Worm (Caenorhabditis elegans) whole organism, young adult: ENCODE data around the gene nhr-156.

ENCODE experiments used
- B0019.2 ChIP-seq: fragments of 200-800 bp; sonication (Bioruptor generic); conservative IDR thresholded peaks from 2 replicates; pipeline ENCODE4 v1.3.6; 2022; ENCODE audit warnings: missing genetic modification reagents, missing genetic modification characterization, missing compliant biosample characterization
- B0035.1 ChIP-seq: sonication (generic microtip); optimal IDR thresholded peaks from 2 replicates; lab custom pipeline; 2016; ENCODE audit warnings: missing genetic modification characterization, mild to moderate bottlenecking, missing compliant biosample characterization, missing genotype, missing genetic modification reagents
- B0336.3 ChIP-seq: fragments of 200-800 bp; sonication (Bioruptor generic); IDR thresholded peaks from 2 replicates; pipeline ENCODE4 v1.3.6; 2022; ENCODE audit warnings: missing genetic modification characterization, missing compliant biosample characterization
- C06A6.2 ChIP-seq: fragments of 200-800 bp; sonication (Bioruptor generic); conservative IDR thresholded peaks from 2 replicates; pipeline ENCODE4 v1.3.6; 2022; ENCODE audit warnings: missing genetic modification characterization, missing compliant biosample characterization
- F57A8.1 ChIP-seq: fragments of 200-800 bp; sonication (Bioruptor generic); optimal IDR thresholded peaks from 2 replicates; lab custom pipeline; 2018; ENCODE audit warnings: mild to moderate bottlenecking, missing genetic modification characterization, moderate library complexity, missing compliant biosample characterization
- F57C9.4 ChIP-seq: sonication (generic microtip); optimal IDR thresholded peaks from 2 replicates; lab custom pipeline; 2017; ENCODE audit warnings: mild to moderate bottlenecking, missing genetic modification characterization, missing compliant biosample characterization
- K11D2.4 ChIP-seq: fragments of 200-800 bp; sonication (Bioruptor generic); IDR thresholded peaks from 2 replicates; pipeline ENCODE4 v1.3.6; 2022; ENCODE audit warnings: missing genetic modification reagents, missing genetic modification characterization, missing compliant biosample characterization
- Y53G8AR.9 ChIP-seq: fragments of 200-800 bp; sonication (Bioruptor generic); conservative IDR thresholded peaks from 2 replicates; pipeline ENCODE4 v1.3.6; 2022; ENCODE audit warnings: missing genetic modification reagents, missing genetic modification characterization, missing compliant biosample characterization
- Y95B8A.8 ChIP-seq: fragments of 200-800 bp; sonication (Bioruptor generic); IDR thresholded peaks from 2 replicates; pipeline ENCODE4 v1.3.6; 2022; ENCODE audit warnings: missing genetic modification reagents, missing genetic modification characterization, missing compliant biosample characterization
- ama-1 ChIP-seq, 3 experiments: fragments of 150-350 bp in 1 of 3; sonication (generic microtip) in 2 of 3; optimal IDR thresholded peaks; 2 replicates each; lab custom pipeline; 2014 to 2018; ENCODE audit warnings: missing biosample characterization in 2 of 3, missing genetic modification characterization in 2 of 3, missing genetic modification reagents in 2 of 3
- aptf-3 ChIP-seq: fragments of 200-800 bp; sonication (Bioruptor generic); IDR thresholded peaks from 2 replicates; pipeline ENCODE4 v1.3.6; 2022; ENCODE audit warnings: missing genetic modification characterization, missing compliant biosample characterization
- athp-1 ChIP-seq: sonication (generic microtip); optimal IDR thresholded peaks from 2 replicates; lab custom pipeline; 2017; ENCODE audit warnings: mild to moderate bottlenecking, missing genetic modification characterization, missing compliant biosample characterization
- cebp-2 ChIP-seq: fragments of 200-800 bp; sonication (Bioruptor generic); IDR thresholded peaks from 2 replicates; pipeline ENCODE4 v1.3.6; 2022; ENCODE audit warnings: missing genetic modification characterization, missing compliant biosample characterization
- ceh-27 ChIP-seq: fragments of 200-800 bp; sonication (Bioruptor generic); optimal IDR thresholded peaks from 2 replicates; lab custom pipeline; 2018; ENCODE audit warnings: mild to moderate bottlenecking, missing genetic modification characterization, moderate library complexity, missing compliant biosample characterization
- ceh-79 ChIP-seq: sonication (generic microtip); optimal IDR thresholded peaks from 2 replicates; lab custom pipeline; 2017; ENCODE audit warnings: mild to moderate bottlenecking, missing genetic modification characterization, missing compliant biosample characterization
- dpff-1 ChIP-seq: sonication (generic microtip); optimal IDR thresholded peaks from 2 replicates; lab custom pipeline; 2017; ENCODE audit warnings: mild to moderate bottlenecking, missing genetic modification characterization, missing compliant biosample characterization
- dpl-1 ChIP-seq: fragments of 150-350 bp; optimal IDR thresholded peaks from 2 replicates; lab custom pipeline; 2014; ENCODE audit warnings: missing biosample characterization, missing genetic modification reagents, missing genetic modification characterization
- efl-1 ChIP-seq: fragments of 150-350 bp; optimal IDR thresholded peaks from 2 replicates; lab custom pipeline; 2014; ENCODE audit warnings: missing biosample characterization, missing genetic modification reagents, missing genetic modification characterization
- ekl-4 ChIP-seq: fragments of 200-800 bp; sonication (Bioruptor generic); IDR thresholded peaks from 2 replicates; pipeline ENCODE4 v1.3.6; 2022; ENCODE audit warnings: missing genetic modification reagents, missing genetic modification characterization, missing compliant biosample characterization
- gei-17 ChIP-seq: fragments of 200-800 bp; sonication (Bioruptor generic); optimal IDR thresholded peaks from 2 replicates; lab custom pipeline; 2018; ENCODE audit warnings: mild to moderate bottlenecking, missing genetic modification characterization, missing compliant biosample characterization
- let-526 ChIP-seq: fragments of 200-800 bp; sonication (Bioruptor generic); IDR thresholded peaks from 2 replicates; pipeline ENCODE4 v1.3.6; 2022; ENCODE audit warnings: missing genetic modification reagents, missing genetic modification characterization, missing compliant biosample characterization
- let-607 ChIP-seq, 2 experiments: fragments of 200-800 bp in 1 of 2; sonication (Bioruptor generic) in 1 of 2; sonication (generic microtip) in 1 of 2; optimal IDR thresholded peaks; 2 replicates each; lab custom pipeline; 2016 to 2018; ENCODE audit warnings: mild to moderate bottlenecking in 2 of 2, missing compliant biosample characterization in 2 of 2, missing genetic modification characterization in 2 of 2, moderate library complexity in 2 of 2, missing genotype in 1 of 2
- lin-26 ChIP-seq: fragments of 200-800 bp; sonication (Bioruptor generic); IDR thresholded peaks from 2 replicates; pipeline ENCODE4 v1.3.6; 2022; ENCODE audit warnings: missing genetic modification reagents, missing genetic modification characterization, missing compliant biosample characterization
- lin-54 ChIP-seq: fragments of 200-800 bp; sonication (Bioruptor generic); optimal IDR thresholded peaks from 2 replicates; lab custom pipeline; 2018; ENCODE audit warnings: mild to moderate bottlenecking, missing genetic modification characterization, missing compliant biosample characterization
- madf-6 ChIP-seq: fragments of 200-800 bp; sonication (Bioruptor generic); IDR thresholded peaks from 2 replicates; pipeline ENCODE4 v1.3.6; 2022; ENCODE audit warnings: missing genetic modification reagents, missing genetic modification characterization, missing compliant biosample characterization
- madf-8 ChIP-seq: fragments of 200-800 bp; sonication (Bioruptor generic); conservative IDR thresholded peaks from 2 replicates; pipeline ENCODE4 v1.3.6; 2022; ENCODE audit warnings: missing genetic modification reagents, missing genetic modification characterization, missing compliant biosample characterization
- mel-28 ChIP-seq: sonication (generic microtip); optimal IDR thresholded peaks from 2 replicates; lab custom pipeline; 2016; ENCODE audit warnings: borderline replicate concordance, mild to moderate bottlenecking, missing genetic modification characterization, missing compliant biosample characterization
- mes-4 ChIP-seq: sonication (generic microtip); optimal IDR thresholded peaks from 2 replicates; lab custom pipeline; 2016; ENCODE audit warnings: missing genotype, missing genetic modification characterization, missing compliant biosample characterization
- nfyb-1 ChIP-seq: fragments of 200-800 bp; sonication (Bioruptor generic); IDR thresholded peaks from 2 replicates; pipeline ENCODE4 v1.3.6; 2022; ENCODE audit warnings: missing genetic modification reagents, missing genetic modification characterization, missing compliant biosample characterization
- nhr-120 ChIP-seq: fragments of 200-800 bp; sonication (Bioruptor generic); IDR thresholded peaks from 2 replicates; pipeline ENCODE4 v1.3.6; 2022; ENCODE audit warnings: missing genetic modification characterization, missing compliant biosample characterization
- nhr-27 ChIP-seq: fragments of 200-800 bp; sonication (Bioruptor generic); optimal IDR thresholded peaks from 2 replicates; lab custom pipeline; 2018; ENCODE audit warnings: mild to moderate bottlenecking, missing genetic modification characterization, moderate library complexity, missing compliant biosample characterization
- nhr-80 ChIP-seq: sonication (generic microtip); optimal IDR thresholded peaks from 2 replicates; lab custom pipeline; 2016; ENCODE audit warnings: missing genetic modification characterization, missing compliant biosample characterization
- nhr-90 ChIP-seq: sonication (generic microtip); optimal IDR thresholded peaks from 2 replicates; lab custom pipeline; 2016; ENCODE audit warnings: missing genotype, mild to moderate bottlenecking, missing genetic modification characterization, missing compliant biosample characterization
- rec-8 ChIP-seq, 2 experiments: sonication (generic microtip); optimal IDR thresholded peaks; 2 replicates each; lab custom pipeline; 2016; ENCODE audit warnings: mild to moderate bottlenecking in 2 of 2, missing genetic modification characterization in 2 of 2, missing genetic modification reagents in 2 of 2, missing genotype in 2 of 2, missing biosample characterization in 1 of 2, missing compliant biosample characterization in 1 of 2, moderate library complexity in 1 of 2
- sea-2 ChIP-seq: fragments of 200-800 bp; sonication (Bioruptor generic); IDR thresholded peaks from 2 replicates; pipeline ENCODE4 v1.3.6; 2022; ENCODE audit warnings: missing genetic modification characterization, missing compliant biosample characterization
- snpc-1.3 ChIP-seq: sonication (generic microtip); optimal IDR thresholded peaks from 2 replicates; lab custom pipeline; 2017; ENCODE audit warnings: missing genetic modification characterization, mild to moderate bottlenecking, missing compliant biosample characterization, antibody characterized with exemption, moderate library complexity, missing genotype, missing genetic modification reagents; ENCODE audit not compliant: insufficient read depth
- tlf-1 ChIP-seq: fragments of 200-800 bp; sonication (Bioruptor generic); optimal IDR thresholded peaks from 2 replicates; lab custom pipeline; 2018; ENCODE audit warnings: mild to moderate bottlenecking, missing genetic modification characterization, missing compliant biosample characterization
- unc-62 ChIP-seq: fragments of 150-350 bp; optimal IDR thresholded peaks from 2 replicates; lab custom pipeline; 2014; ENCODE audit warnings: missing biosample characterization, missing genetic modification reagents, missing genetic modification characterization
- zfh-2 ChIP-seq: fragments of 200-800 bp; sonication (Bioruptor generic); conservative IDR thresholded peaks from 2 replicates; pipeline ENCODE4 v1.3.6; 2022; ENCODE audit warnings: missing genetic modification reagents, missing genetic modification characterization, missing compliant biosample characterization
- ztf-18 ChIP-seq: sonication (generic microtip); optimal IDR thresholded peaks from 2 replicates; lab custom pipeline; 2016; ENCODE audit warnings: missing genotype, mild to moderate bottlenecking, missing genetic modification characterization, missing compliant biosample characterization
- ztf-22 ChIP-seq: fragments of 200-800 bp; sonication (Bioruptor generic); optimal IDR thresholded peaks from 2 replicates; lab custom pipeline; 2018; ENCODE audit warnings: mild to moderate bottlenecking, missing genetic modification characterization, moderate library complexity, missing compliant biosample characterization
- ztf-28 ChIP-seq: fragments of 200-800 bp; sonication (Bioruptor generic); IDR thresholded peaks from 2 replicates; pipeline ENCODE4 v1.3.6; 2022; ENCODE audit warnings: missing genetic modification reagents, missing genetic modification characterization, missing compliant biosample characterization

The nhr-156 gene

DNA sequence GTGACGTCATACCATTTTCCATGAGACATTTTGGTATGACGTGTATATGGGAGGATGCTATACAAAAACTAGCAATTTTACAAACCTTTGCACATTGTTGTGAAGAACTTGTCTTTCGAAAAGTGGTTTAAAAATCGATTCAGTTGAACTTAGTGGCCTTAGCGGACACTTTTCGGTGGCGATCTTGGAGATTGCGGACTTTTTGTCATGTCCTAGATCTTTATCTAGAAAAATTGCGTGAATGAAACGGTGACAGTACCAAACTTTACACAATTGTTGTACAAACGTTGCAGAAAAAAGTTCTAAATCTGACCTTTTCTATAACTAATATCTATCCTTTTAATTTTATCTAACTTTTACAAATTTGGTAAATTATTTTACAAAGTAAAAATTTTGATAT is 40.6 kb upstream of the nhr-156 start:
- TF ChIP-seq madf-6 (GFP tag; lab: Robert Waterston, UW) = no peak
- no peak for TF ChIP-seq snpc-1.3 (tag; lab: Kevin White, UChicago)
- TF ChIP-seq F57A8.1 (GFP tag; lab: Kevin White, UChicago) = no peak
- no peak for TF ChIP-seq nhr-90
- no peak for TF ChIP-seq tlf-1 (GFP tag; lab: Kevin White, UChicago)
- no peak for TF ChIP-seq lin-26 (GFP tag; lab: Robert Waterston, UW)
- no peak for TF ChIP-seq dpff-1 (tag; lab: Kevin White, UChicago)
- no peak for TF ChIP-seq nhr-120 (GFP tag; lab: Robert Waterston, UW)
- TF ChIP-seq dpl-1 = no peak
- TF ChIP-seq sea-2 = no peak
- TF ChIP-seq gei-17 (GFP tag; lab: Kevin White, UChicago) = no peak
- no peak for TF ChIP-seq let-526
- TF ChIP-seq efl-1 = no peak
- TF ChIP-seq B0336.3 = no peak
- no peak for TF ChIP-seq aptf-3
- TF ChIP-seq madf-8 (GFP tag; lab: Robert Waterston, UW) = no peak
- no peak for TF ChIP-seq Y53G8AR.9 (GFP tag; lab: Robert Waterston, UW)

DNA sequence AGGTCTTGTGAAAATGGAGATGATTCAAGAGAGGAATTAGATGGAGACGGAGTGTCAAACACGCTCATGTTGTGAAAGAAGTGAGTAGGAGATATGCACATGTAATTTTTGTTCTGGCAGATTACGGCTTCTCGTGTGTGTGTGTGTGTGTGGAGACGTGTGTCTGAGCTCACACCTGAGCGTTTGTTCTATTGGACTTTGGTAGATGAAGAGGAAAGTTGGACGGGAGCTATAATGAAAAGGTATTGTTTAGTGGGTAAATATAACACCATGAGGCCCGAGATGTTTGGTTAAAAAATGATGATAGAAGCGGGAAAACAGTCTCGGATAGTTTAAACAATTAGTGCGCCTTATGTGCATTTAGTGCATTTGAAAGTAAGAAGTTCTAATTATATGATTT is 37.0 kb upstream of the nhr-156 start, which contains the start of gene nhr-157:
nhr-157 (minus strand) TSS at position 101 of the 400 bp plus-strand sequence.
- no peak for TF ChIP-seq let-607 (tag; optimal IDR thresholded peaks at IDR 0.05; lab: Kevin White, UChicago)

DNA sequence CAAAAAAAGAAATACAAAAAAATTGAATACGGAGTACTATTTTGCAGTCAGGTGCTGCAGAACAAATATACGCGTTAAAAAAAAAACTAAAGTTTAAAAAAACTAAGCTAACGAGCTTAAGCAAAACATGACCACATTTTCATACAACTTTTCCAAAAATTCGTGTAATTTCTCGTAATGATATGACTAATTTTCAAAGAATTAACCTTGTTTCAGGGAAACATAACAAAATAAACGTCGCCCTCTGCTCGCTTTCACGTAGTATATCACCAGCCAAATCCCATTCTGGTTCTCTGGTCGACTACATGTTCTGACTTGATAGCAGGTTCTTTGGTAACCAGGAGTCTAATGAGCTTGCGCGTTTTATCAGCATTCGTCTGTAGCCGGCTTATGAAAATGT is 35.5 kb upstream of the nhr-156 start:
- TF ChIP-seq B0336.3 (no peak), nhr-80 (no peak), zfh-2 (no peak), ztf-22 (GFP tag; lab: Kevin White, UChicago) (no peak), B0035.1 (tag; lab: Kevin White, UChicago) (no peak), let-526 (no peak), ceh-79 (tag; lab: Kevin White, UChicago) (no peak), nhr-27 (tag; lab: Kevin White, UChicago) (no peak), ztf-18 (tag; lab: Kevin White, UChicago) (no peak), ama-1 (optimal IDR thresholded peaks at IDR 0.05; lab: Kevin White, UChicago) (no peak), ama-1 (GFP tag; optimal IDR thresholded peaks at IDR 0.05; lab: Kevin White, UChicago) (no peak), cebp-2 (GFP tag; lab: Robert Waterston, UW) (no peak), F57C9.4 (tag; lab: Kevin White, UChicago) (no peak), athp-1 (tag; lab: Kevin White, UChicago) (no peak), madf-6 (GFP tag; lab: Robert Waterston, UW) (no peak)

DNA sequence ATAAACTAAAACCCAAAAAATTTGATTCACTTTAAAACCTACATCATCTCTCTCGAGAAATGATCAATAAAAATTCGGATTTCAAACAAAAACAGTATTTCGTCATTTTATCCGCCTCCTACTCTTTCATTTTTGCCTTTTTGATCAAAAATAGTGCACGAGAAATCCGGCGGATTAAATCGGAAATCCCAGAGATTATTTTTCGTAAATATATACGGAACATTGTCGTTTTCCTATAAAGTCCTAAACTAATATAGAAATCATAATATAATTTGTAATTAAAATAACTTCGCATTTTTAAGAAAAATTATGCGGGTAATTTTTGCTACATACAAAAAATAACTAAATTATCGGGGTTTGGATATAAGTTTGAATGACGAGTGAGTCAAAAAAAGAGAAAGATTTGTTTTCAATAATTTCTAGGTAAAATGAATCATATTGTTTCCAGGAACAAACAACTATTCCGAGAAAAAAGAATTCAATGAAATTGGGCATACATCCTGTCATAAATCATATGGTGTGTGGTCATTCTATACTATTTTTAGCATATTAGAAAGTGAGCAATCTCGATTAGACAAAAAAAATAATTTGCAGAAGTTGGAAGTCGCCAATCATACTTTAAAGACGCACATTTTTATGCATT is 31.7 kb upstream of the nhr-156 start, which contains the start of gene nhr-158:
nhr-158 (minus strand) TSS at position 51 of the 643 bp plus-strand sequence.
- TF ChIP-seq unc-62 (no peak), nfyb-1 (GFP tag; lab: Robert Waterston, UW) (no peak), ztf-28 (GFP tag; lab: Robert Waterston, UW) (no peak), Y95B8A.8 (GFP tag; lab: Robert Waterston, UW) (no peak), snpc-1.3 (tag; lab: Kevin White, UChicago) (no peak), ekl-4 (GFP tag; lab: Robert Waterston, UW) (no peak), dpl-1 (no peak), K11D2.4 (GFP tag; lab: Robert Waterston, UW) (no peak), ceh-27 (GFP tag; lab: Kevin White, UChicago) (no peak), rec-8 (tag; optimal IDR thresholded peaks at IDR 0.05; lab: Kevin White, UChicago) (no peak), ztf-18 (tag; lab: Kevin White, UChicago) (no peak), B0019.2 (GFP tag; lab: Robert Waterston, UW) (no peak), lin-54 (no peak), mes-4 (no peak), mel-28 (tag; lab: Kevin White, UChicago) (no peak), aptf-3 (no peak), C06A6.2 (no peak), F57A8.1 (GFP tag; lab: Kevin White, UChicago) (no peak)
